Worm (Caenorhabditis elegans): ENCODE measurements around the gene clec-185.

- TF ChIP-seq tbx-2 (tag; optimal IDR thresholded peaks at IDR 0.05), result no peak
- no peak for TF ChIP-seq rnt-1 (tag; optimal IDR thresholded peaks at IDR 0.05)
- TF ChIP-seq ahr-1 (tag; optimal IDR thresholded peaks at IDR 0.05), result no peak
- no peak for TF ChIP-seq ref-2 (tag; optimal IDR thresholded peaks at IDR 0.05)
- TF ChIP-seq pha-4 (tag; optimal IDR thresholded peaks at IDR 0.05), result no peak
- no peak for TF ChIP-seq nhr-11 (tag; optimal IDR thresholded peaks at IDR 0.05)
- TF ChIP-seq ceh-34 (tag; optimal IDR thresholded peaks at IDR 0.05), result no peak
- TF ChIP-seq C08G9.2 (tag; optimal IDR thresholded peaks at IDR 0.05), result no peak
- no peak for TF ChIP-seq ama-1 (optimal IDR thresholded peaks at IDR 0.05)
- TF ChIP-seq fkh-10 (GFP tag; optimal IDR thresholded peaks at IDR 0.05), result no peak
Measured at ce11 chrIV:12467761-12468160, 29.3 kb downstream of the clec-185 start.

All from whole organism, late embryonic.